Worm (Caenorhabditis elegans): ENCODE results near the gene F11D11.6.

ce11 chrV:18761078-18761477 is 8.1 kb upstream of the F11D11.6 start, which contains the start of gene F11D11.4:
- TF ChIP-seq ztf-23 (GFP tag; IDR thresholded peaks at IDR 0.05) (no peak), T22C8.4 (GFP tag; IDR thresholded peaks at IDR 0.05) (no peak), ztf-29 (GFP tag; IDR thresholded peaks at IDR 0.05) (no peak), flt-1 (GFP tag; IDR thresholded peaks at IDR 0.05) (no peak), tab-1 (GFP tag; IDR thresholded peaks at IDR 0.05) (no peak), ref-1 (GFP tag; conservative IDR thresholded peaks at IDR 0.05) (no peak), klf-2 (GFP tag; conservative IDR thresholded peaks at IDR 0.05) (no peak)
